Worm (Caenorhabditis elegans) whole organism, L1 larva: ENCODE measurements around the gene srx-36.

Experiments
- C16A3.4 ChIP-seq: fragments of 150-350 bp; optimal IDR thresholded peaks from 2 replicates; lab custom pipeline; 2014; ENCODE audit warnings: missing biosample characterization, missing genetic modification characterization
- F16B12.6 ChIP-seq: fragments of 150-350 bp; optimal IDR thresholded peaks from 2 replicates; lab custom pipeline; 2014; ENCODE audit warnings: missing biosample characterization, missing genetic modification characterization
- aha-1 ChIP-seq: fragments of 150-350 bp; optimal IDR thresholded peaks from 2 replicates; lab custom pipeline; 2014; ENCODE audit warnings: missing biosample characterization, missing genetic modification characterization
- alr-1 ChIP-seq: fragments of 200-800 bp; sonication (Bioruptor generic); optimal IDR thresholded peaks from 2 replicates; lab custom pipeline; 2018; ENCODE audit warnings: borderline replicate concordance, mild to moderate bottlenecking, missing genetic modification characterization, missing compliant biosample characterization
- blmp-1 ChIP-seq: fragments of 150-350 bp; optimal IDR thresholded peaks from 2 replicates; lab custom pipeline; 2014; ENCODE audit warnings: missing biosample characterization, missing genetic modification characterization
- ceh-63 ChIP-seq: fragments of 200-800 bp; sonication (Bioruptor generic); optimal IDR thresholded peaks from 2 replicates; lab custom pipeline; 2018; ENCODE audit warnings: mild to moderate bottlenecking, missing genetic modification characterization, missing compliant biosample characterization
- ces-1 ChIP-seq: fragments of 150-350 bp; optimal IDR thresholded peaks from 2 replicates; lab custom pipeline; 2014; ENCODE audit warnings: missing biosample characterization, missing genetic modification reagents, missing genetic modification characterization
- efl-3 ChIP-seq: fragments of 200-800 bp; sonication (Bioruptor generic); optimal IDR thresholded peaks from 2 replicates; lab custom pipeline; 2018; ENCODE audit warnings: mild to moderate bottlenecking, missing genetic modification characterization, missing compliant biosample characterization
- egl-13 ChIP-seq: sonication (generic microtip); optimal IDR thresholded peaks from 2 replicates; lab custom pipeline; 2016; ENCODE audit warnings: missing genotype, missing genetic modification reagents, missing genetic modification characterization, missing compliant biosample characterization
- elt-2 ChIP-seq: sonication (generic microtip); optimal IDR thresholded peaks from 2 replicates; lab custom pipeline; 2016; ENCODE audit warnings: missing genetic modification characterization, mild to moderate bottlenecking, inconsistent platforms, missing compliant biosample characterization, missing genetic modification reagents
- elt-3 ChIP-seq, 6 experiments: fragments of 150-350 bp in 1 of 6; sonication (generic microtip); optimal IDR thresholded peaks; 2 replicates each; lab custom pipeline; 2017 to 2018; ENCODE audit warnings: missing biosample characterization in 6 of 6, missing genetic modification characterization in 6 of 6, inconsistent platforms in 1 of 6
- fkh-10 ChIP-seq: sonication (generic microtip); optimal IDR thresholded peaks from 2 replicates; lab custom pipeline; 2017; ENCODE audit warnings: missing biosample characterization, missing genetic modification reagents, missing genetic modification characterization
- fkh-4 ChIP-seq: sonication (generic microtip); optimal IDR thresholded peaks from 2 replicates; lab custom pipeline; 2016; ENCODE audit warnings: missing compliant biosample characterization, missing genetic modification characterization, borderline replicate concordance
- fkh-8 ChIP-seq: sonication (generic microtip); optimal IDR thresholded peaks from 2 replicates; lab custom pipeline; 2016; ENCODE audit warnings: mild to moderate bottlenecking, missing genetic modification characterization, missing compliant biosample characterization
- grh-1 ChIP-seq: fragments of 200-800 bp; sonication (Bioruptor generic); IDR thresholded peaks from 2 replicates; pipeline ENCODE4 v1.3.6; 2022; ENCODE audit warnings: missing genetic modification reagents, missing genetic modification characterization, missing compliant biosample characterization
- hlh-4 ChIP-seq: sonication (generic microtip); optimal IDR thresholded peaks from 2 replicates; lab custom pipeline; 2016; ENCODE audit warnings: mild to moderate bottlenecking, missing genetic modification characterization, missing compliant biosample characterization
- irx-1 ChIP-seq: sonication (generic microtip); optimal IDR thresholded peaks from 2 replicates; lab custom pipeline; 2016; ENCODE audit warnings: missing genetic modification characterization, missing compliant biosample characterization
- lin-13 ChIP-seq: fragments of 150-350 bp; optimal IDR thresholded peaks from 2 replicates; lab custom pipeline; 2014; ENCODE audit warnings: missing biosample characterization, missing genetic modification reagents, missing genetic modification characterization
- lin-14 ChIP-seq: fragments of 200-800 bp; sonication (Bioruptor generic); optimal IDR thresholded peaks from 2 replicates; lab custom pipeline; 2018; ENCODE audit warnings: mild to moderate bottlenecking, missing genetic modification characterization, moderate library complexity, missing compliant biosample characterization
- lin-35 ChIP-seq, 2 experiments: fragments of 150-350 bp; optimal IDR thresholded peaks; 2 replicates each; lab custom pipeline; 2014; ENCODE audit warnings: missing biosample characterization in 2 of 2, missing genetic modification characterization in 2 of 2, missing genetic modification reagents in 2 of 2
- lin-39 ChIP-seq: fragments of 150-350 bp; optimal IDR thresholded peaks from 2 replicates; lab custom pipeline; 2014; ENCODE audit warnings: missing biosample characterization, missing genetic modification reagents, missing genetic modification characterization
- lsy-2 ChIP-seq, 2 experiments: fragments of 150-350 bp; optimal IDR thresholded peaks; 2 replicates each; lab custom pipeline; 2014; ENCODE audit warnings: missing biosample characterization in 2 of 2, missing genetic modification characterization in 2 of 2
- mep-1 ChIP-seq: fragments of 150-350 bp; optimal IDR thresholded peaks from 2 replicates; lab custom pipeline; 2014; ENCODE audit warnings: missing biosample characterization, missing genetic modification characterization
- nhr-11 ChIP-seq: fragments of 150-350 bp; optimal IDR thresholded peaks from 2 replicates; lab custom pipeline; 2014; ENCODE audit warnings: missing biosample characterization, missing genetic modification characterization
- nhr-12 ChIP-seq: sonication (generic microtip); optimal IDR thresholded peaks from 2 replicates; lab custom pipeline; 2017; ENCODE audit warnings: missing biosample characterization, missing genetic modification characterization
- nhr-20 ChIP-seq: sonication (generic microtip); optimal IDR thresholded peaks from 2 replicates; lab custom pipeline; 2016; ENCODE audit warnings: mild to moderate bottlenecking, missing genetic modification characterization, missing compliant biosample characterization
- nhr-28 ChIP-seq: fragments of 150-350 bp; optimal IDR thresholded peaks from 2 replicates; lab custom pipeline; 2014; ENCODE audit warnings: missing biosample characterization, missing genetic modification characterization
- nhr-47 ChIP-seq: sonication (generic microtip); optimal IDR thresholded peaks from 2 replicates; lab custom pipeline; 2016; ENCODE audit warnings: mild to moderate bottlenecking, missing genetic modification characterization, moderate library complexity, missing compliant biosample characterization
- nhr-71 ChIP-seq: sonication (generic microtip); optimal IDR thresholded peaks from 2 replicates; lab custom pipeline; 2016; ENCODE audit warnings: mild to moderate bottlenecking, missing genetic modification characterization, moderate library complexity, missing compliant biosample characterization
- nhr-90 ChIP-seq: sonication (generic microtip); optimal IDR thresholded peaks from 2 replicates; lab custom pipeline; 2016; ENCODE audit warnings: mild to moderate bottlenecking, missing genetic modification characterization, missing compliant biosample characterization; ENCODE audit not compliant: poor library complexity
- pax-3 ChIP-seq: fragments of 200-800 bp; sonication (Bioruptor generic); optimal IDR thresholded peaks from 2 replicates; lab custom pipeline; 2018; ENCODE audit warnings: mild to moderate bottlenecking, missing genetic modification characterization, moderate library complexity, missing compliant biosample characterization
- skn-1 ChIP-seq: fragments of 150-350 bp; optimal IDR thresholded peaks from 2 replicates; lab custom pipeline; 2014; ENCODE audit warnings: missing biosample characterization, missing genetic modification characterization
- snpc-4 ChIP-seq: fragments of 150-350 bp; optimal IDR thresholded peaks from 2 replicates; lab custom pipeline; 2014; ENCODE audit warnings: missing biosample characterization, missing genetic modification characterization
- sox-4 ChIP-seq: sonication (generic microtip); optimal IDR thresholded peaks from 2 replicates; lab custom pipeline; 2016; ENCODE audit warnings: missing genetic modification characterization, missing compliant biosample characterization
- tbx-2 ChIP-seq: sonication (generic microtip); optimal IDR thresholded peaks from 2 replicates; lab custom pipeline; 2016; ENCODE audit warnings: missing genetic modification characterization, missing compliant biosample characterization
- unc-86 ChIP-seq: sonication (generic microtip); optimal IDR thresholded peaks from 2 replicates; lab custom pipeline; 2016; ENCODE audit warnings: missing genetic modification characterization, missing compliant biosample characterization
- xbp-1 ChIP-seq: sonication (generic microtip); optimal IDR thresholded peaks from 2 replicates; lab custom pipeline; 2016; ENCODE audit warnings: missing genetic modification characterization, missing compliant biosample characterization
- ztf-11 ChIP-seq, 2 experiments: sonication (generic microtip); optimal IDR thresholded peaks; 2 replicates each; lab custom pipeline; 2016 to 2017; ENCODE audit warnings: missing genetic modification characterization in 2 of 2, missing biosample characterization in 1 of 2, missing compliant biosample characterization in 1 of 2

Gene srx-36

ce11 chrV:7120168-7120567 lies 10.7 kb downstream of the srx-36 start, which contains the start of gene srx-34:
srx-34 (minus strand) TSS chrV:7120268.
- TF ChIP-seq lin-14 (GFP tag; lab: Kevin White, UChicago) (no peak), lin-39 (tag; lab: Kevin White, UChicago) (no peak), F16B12.6 (no peak), pax-3 (tag; lab: Kevin White, UChicago) (no peak), hlh-4 (tag; lab: Kevin White, UChicago) (no peak), nhr-12 (no peak), mep-1 (tag; lab: Kevin White, UChicago) (no peak), C16A3.4 (tag; lab: Kevin White, UChicago) (no peak)
- TF ChIP-seq, all 84 proteins: peak for 0

DNA sequence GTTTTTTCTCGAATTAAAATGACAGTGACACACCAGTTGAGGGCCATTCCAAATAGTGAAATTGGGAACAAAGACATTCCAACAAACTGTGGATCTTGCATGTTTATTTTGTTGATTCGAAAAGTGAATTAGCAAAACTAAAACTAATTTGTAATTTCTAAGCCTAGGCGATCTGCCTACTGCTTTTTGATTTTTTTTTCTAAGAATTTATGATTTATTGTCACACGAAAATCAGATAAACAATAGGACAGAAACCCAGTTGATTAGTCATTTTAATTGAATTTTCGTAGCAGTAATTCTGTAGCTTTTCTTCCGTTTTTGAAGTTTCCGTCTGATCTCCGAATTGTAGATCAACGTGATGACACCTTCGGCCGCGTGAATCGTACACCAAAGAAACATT lies 12.1 kb downstream of the srx-36 start, which contains the start of gene srx-33:
srx-33 (minus strand) TSS at position 101 of the 400 bp plus-strand sequence.
- TF ChIP-seq lin-14 (GFP tag; lab: Kevin White, UChicago) (no peak), fkh-8 (tag; lab: Kevin White, UChicago) (no peak), nhr-47 (tag; lab: Kevin White, UChicago) (no peak), elt-3 (tag; optimal IDR thresholded peaks at IDR 0.05; lab: Kevin White, UChicago) (no peak), nhr-90 (tag; lab: Kevin White, UChicago) (no peak), sox-4 (tag; lab: Kevin White, UChicago) (no peak)

ce11 chrV:7112223-7112622 lies 18.7 kb downstream of the srx-36 start:
- TF ChIP-seq unc-86 (tag; lab: Kevin White, UChicago) (no peak), xbp-1 (no peak), ceh-63 (GFP tag; lab: Kevin White, UChicago) (peak; percentile 84)

ce11 chrV:7111276-7111675 lies 19.6 kb downstream of the srx-36 start:
- TF ChIP-seq irx-1 (tag; lab: Kevin White, UChicago) (peak; percentile 12), grh-1 (GFP tag; lab: Robert Waterston, UW) (no peak), aha-1 (tag; lab: Kevin White, UChicago) (no peak), ztf-11 (tag; optimal IDR thresholded peaks at IDR 0.05; lab: Kevin White, UChicago) (no peak), nhr-20 (tag; lab: Kevin White, UChicago) (no peak), sox-4 (tag; lab: Kevin White, UChicago) (no peak), fkh-10 (GFP tag; lab: Kevin White, UChicago) (peak; percentile 89), lin-14 (GFP tag; lab: Kevin White, UChicago) (peak; percentile 79), lin-35 (GFP tag; optimal IDR thresholded peaks at IDR 0.05; lab: Kevin White, UChicago) (no peak), nhr-12 (no peak), egl-13 (tag; lab: Kevin White, UChicago) (no peak), nhr-71 (peak; percentile 28), nhr-90 (tag; lab: Kevin White, UChicago) (no peak), F16B12.6 (no peak), tbx-2 (tag; lab: Kevin White, UChicago) (no peak), elt-2 (tag; lab: Kevin White, UChicago) (no peak), efl-3 (no peak), ces-1 (GFP tag; lab: Kevin White, UChicago) (peak; percentile 63), blmp-1 (tag; lab: Kevin White, UChicago) (peak; percentile 22), lsy-2 (tag; optimal IDR thresholded peaks at IDR 0.05; lab: Kevin White, UChicago) (peak in 1 of 2 experiments; percentile 23)

ce11 chrV:7110370-7110769 lies 20.5 kb downstream of the srx-36 start:
- TF ChIP-seq nhr-28 (tag; lab: Kevin White, UChicago) (no peak), lin-13 (GFP tag; lab: Kevin White, UChicago) (no peak), pax-3 (tag; lab: Kevin White, UChicago) (no peak), fkh-10 (GFP tag; lab: Kevin White, UChicago) (peak; percentile 55), nhr-11 (tag; lab: Kevin White, UChicago) (no peak), lin-14 (GFP tag; lab: Kevin White, UChicago) (peak; percentile 26), unc-86 (tag; lab: Kevin White, UChicago) (no peak), skn-1 (tag; lab: Kevin White, UChicago) (no peak), alr-1 (no peak), nhr-47 (tag; lab: Kevin White, UChicago) (no peak), snpc-4 (tag; lab: Kevin White, UChicago) (no peak), fkh-4 (tag; lab: Kevin White, UChicago) (no peak)
